Worm (Caenorhabditis elegans): Measurements from ENCODE around the gene F36G3.3.

ce11 chrX:9796063-9796462, 2.6 kb upstream of the F36G3.3 start:
- TF ChIP-seq nhr-76 (tag; optimal IDR thresholded peaks at IDR 0.05) (no peak), Y75B8A.6 (GFP tag; IDR thresholded peaks at IDR 0.05) (no peak), F37D6.2 (tag; optimal IDR thresholded peaks at IDR 0.05) (no peak), T26A8.4 (GFP tag; IDR thresholded peaks at IDR 0.05) (no peak), dmd-6 (GFP tag; IDR thresholded peaks at IDR 0.05) (no peak), ztf-11 (tag; optimal IDR thresholded peaks at IDR 0.05) (no peak), F44E2.7 (GFP tag; IDR thresholded peaks at IDR 0.05) (no peak), nhr-77 (tag; optimal IDR thresholded peaks at IDR 0.05) (no peak), nhr-11 (tag; optimal IDR thresholded peaks at IDR 0.05) (no peak), pha-4 (GFP tag; IDR thresholded peaks at IDR 0.05) (no peak), pha-4 (tag; optimal IDR thresholded peaks at IDR 0.05) (no peak), tra-1 (GFP tag; IDR thresholded peaks at IDR 0.05) (no peak), lin-13 (GFP tag; optimal IDR thresholded peaks at IDR 0.05) (no peak)
